Fruit fly (Drosophila melanogaster) whole organism, wandering third instar larva: ENCODE data around the gene vrs.

ENCODE experiments used
- CG9705 ChIP-seq: fragments of 200-800 bp; sonication (Bioruptor generic); optimal IDR thresholded peaks from 2 replicates; lab custom pipeline; 2018; ENCODE audit warnings: missing biosample characterization, mild to moderate bottlenecking, missing genetic modification characterization
- GATAd ChIP-seq: sonication (Bioruptor generic); optimal IDR thresholded peaks from 2 replicates; lab custom pipeline; 2016; ENCODE audit warnings: missing biosample characterization, missing genetic modification characterization
- dl ChIP-seq, 2 experiments: fragments of 175-275, 200-275 bp in 1 of 2; fragments of 200-275 bp in 1 of 2; sonication (Bioruptor generic); optimal IDR thresholded peaks; lab custom pipeline; 2018; ENCODE audit warnings: mild to moderate bottlenecking in 2 of 2, missing biosample characterization in 2 of 2, missing genetic modification characterization in 2 of 2, moderate library complexity in 2 of 2; ENCODE audit not compliant: partially characterized antibody in 2 of 2, insufficient read depth in 1 of 2
- tai ChIP-seq: sonication (Bioruptor generic); optimal IDR thresholded peaks from 2 replicates; lab custom pipeline; 2016; ENCODE audit warnings: missing biosample characterization, missing genetic modification characterization

DNA sequence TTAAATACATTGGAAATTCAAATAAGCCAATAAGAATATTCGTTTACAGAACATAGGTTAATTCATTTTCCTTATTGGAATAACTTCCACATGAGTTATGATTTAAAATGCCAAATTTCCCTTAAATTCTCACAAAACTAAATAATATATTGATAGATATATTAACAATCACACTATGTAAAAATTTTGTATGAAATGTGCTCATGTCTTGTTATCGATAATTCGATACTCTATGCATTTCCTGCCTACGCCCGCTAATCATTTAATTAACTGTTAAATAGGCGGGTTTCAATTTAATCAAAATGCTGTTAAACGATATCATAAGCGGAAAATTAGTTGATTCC, 21.2 kb upstream of the vrs start, which contains the start of gene NANS:
- TF ChIP-seq dl (GFP tag; optimal IDR thresholded peaks at IDR 0.05; lab: Kevin White, UChicago; ENCODE audit: insufficient read depth in 1 of 2, partially characterized antibody in 2 of 2) (no peak), tai (GFP tag; lab: Kevin White, UChicago) (no peak), GATAd (GFP tag; lab: Kevin White, UChicago) (no peak), CG9705 (GFP tag; lab: Kevin White, UChicago) (no peak)
